Worm (Caenorhabditis elegans) whole organism, late embryonic: Measurements from ENCODE around the gene C02F5.13.

ENCODE experiments used
- C08G9.2 ChIP-seq: sonication (generic microtip); optimal IDR thresholded peaks from 2 replicates; lab custom pipeline; 2016; ENCODE audit warnings: mild to moderate bottlenecking, missing genetic modification characterization, moderate library complexity, missing compliant biosample characterization
- C38D4.7 ChIP-seq: fragments of 200-800 bp; sonication (Bioruptor generic); optimal IDR thresholded peaks from 2 replicates; lab custom pipeline; 2018; ENCODE audit warnings: mild to moderate bottlenecking, missing genetic modification characterization, moderate library complexity, missing compliant biosample characterization
- F13H6.1 ChIP-seq: sonication (generic microtip); optimal IDR thresholded peaks from 2 replicates; lab custom pipeline; 2016; ENCODE audit warnings: missing genetic modification characterization, missing compliant biosample characterization
- K02D7.2 ChIP-seq: sonication (generic microtip); optimal IDR thresholded peaks from 2 replicates; lab custom pipeline; 2017; ENCODE audit warnings: mild to moderate bottlenecking, missing genetic modification characterization, missing compliant biosample characterization
- T23F11.4 ChIP-seq: fragments of 200-800 bp; sonication (Bioruptor generic); optimal IDR thresholded peaks from 2 replicates; lab custom pipeline; 2018; ENCODE audit warnings: mild to moderate bottlenecking, missing genetic modification characterization, missing compliant biosample characterization
- Y22D7AL.16 ChIP-seq: sonication (generic microtip); optimal IDR thresholded peaks from 2 replicates; lab custom pipeline; 2016; ENCODE audit warnings: missing genetic modification characterization, missing compliant biosample characterization
- ahr-1 ChIP-seq: sonication (generic microtip); optimal IDR thresholded peaks from 2 replicates; lab custom pipeline; 2016; ENCODE audit warnings: missing genetic modification characterization, missing compliant biosample characterization
- ama-1 ChIP-seq: fragments of 150-350 bp; optimal IDR thresholded peaks from 2 replicates; lab custom pipeline; 2014
- ceh-14 ChIP-seq: sonication (generic microtip); optimal IDR thresholded peaks from 2 replicates; lab custom pipeline; 2016; ENCODE audit warnings: missing genotype, missing genetic modification characterization, missing compliant biosample characterization
- ceh-22 ChIP-seq: sonication (generic microtip); optimal IDR thresholded peaks from 2 replicates; lab custom pipeline; 2017; ENCODE audit warnings: missing biosample characterization, missing genetic modification characterization
- ceh-24 ChIP-seq: sonication (generic microtip); optimal IDR thresholded peaks from 2 replicates; lab custom pipeline; 2016; ENCODE audit warnings: mild to moderate bottlenecking, missing genetic modification characterization, missing compliant biosample characterization
- ceh-31 ChIP-seq: sonication (generic microtip); optimal IDR thresholded peaks from 2 replicates; lab custom pipeline; 2016; ENCODE audit warnings: missing genetic modification characterization, missing compliant biosample characterization
- ceh-48 ChIP-seq: sonication (generic microtip); optimal IDR thresholded peaks from 2 replicates; lab custom pipeline; 2016; ENCODE audit warnings: missing genetic modification characterization, inconsistent platforms, missing compliant biosample characterization
- che-1 ChIP-seq: sonication (generic microtip); optimal IDR thresholded peaks from 2 replicates; lab custom pipeline; 2016; ENCODE audit warnings: mild to moderate bottlenecking, missing genetic modification characterization, missing compliant biosample characterization
- dve-1 ChIP-seq: sonication (generic microtip); optimal IDR thresholded peaks from 2 replicates; lab custom pipeline; 2017; ENCODE audit warnings: antibody characterized with exemption, mild to moderate bottlenecking, missing genetic modification characterization, missing compliant biosample characterization
- hlh-30 ChIP-seq: sonication (generic microtip); optimal IDR thresholded peaks from 2 replicates; lab custom pipeline; 2017; ENCODE audit warnings: antibody characterized with exemption, missing genetic modification characterization, missing compliant biosample characterization; ENCODE audit not compliant: insufficient read depth
- hlh-6 ChIP-seq: sonication (generic microtip); optimal IDR thresholded peaks from 2 replicates; lab custom pipeline; 2016; ENCODE audit warnings: missing genotype, missing genetic modification characterization, missing compliant biosample characterization
- lim-6 ChIP-seq: sonication (generic microtip); optimal IDR thresholded peaks from 2 replicates; lab custom pipeline; 2016; ENCODE audit warnings: missing genetic modification characterization, missing compliant biosample characterization
- lin-11 ChIP-seq: fragments of 200-800 bp; sonication (Bioruptor generic); optimal IDR thresholded peaks from 2 replicates; lab custom pipeline; 2018; ENCODE audit warnings: mild to moderate bottlenecking, missing genetic modification characterization, missing compliant biosample characterization
- mec-3 ChIP-seq: sonication (generic microtip); optimal IDR thresholded peaks from 2 replicates; lab custom pipeline; 2016; ENCODE audit warnings: borderline replicate concordance, missing genetic modification characterization, missing compliant biosample characterization
- nhr-11 ChIP-seq: fragments of 150-350 bp; optimal IDR thresholded peaks from 2 replicates; lab custom pipeline; 2014; ENCODE audit warnings: missing biosample characterization, missing genetic modification characterization
- pax-1 ChIP-seq: fragments of 150-350 bp; optimal IDR thresholded peaks from 2 replicates; lab custom pipeline; 2014; ENCODE audit warnings: missing biosample characterization, missing genetic modification characterization
- pha-4 ChIP-seq: fragments of 150-350 bp; optimal IDR thresholded peaks from 2 replicates; lab custom pipeline; 2018; ENCODE audit warnings: missing biosample characterization, missing genetic modification reagents, missing genetic modification characterization
- pqm-1 ChIP-seq: sonication (generic microtip); optimal IDR thresholded peaks from 2 replicates; lab custom pipeline; 2016; ENCODE audit warnings: missing genetic modification characterization, missing compliant biosample characterization
- rnt-1 ChIP-seq: sonication (generic microtip); optimal IDR thresholded peaks from 2 replicates; lab custom pipeline; 2016; ENCODE audit warnings: missing genetic modification characterization, missing compliant biosample characterization
- sdc-2 ChIP-seq: sonication (generic microtip); optimal IDR thresholded peaks from 2 replicates; lab custom pipeline; 2016; ENCODE audit warnings: missing genotype, missing genetic modification characterization, missing compliant biosample characterization
- sox-2 ChIP-seq: fragments of 200-800 bp; sonication (Bioruptor generic); IDR thresholded peaks from 2 replicates; pipeline ENCODE4 v1.3.6; 2022; ENCODE audit warnings: missing genetic modification reagents, missing genetic modification characterization, missing compliant biosample characterization
- syd-9 ChIP-seq: sonication (generic microtip); optimal IDR thresholded peaks from 2 replicates; lab custom pipeline; 2016; ENCODE audit warnings: mild to moderate bottlenecking, missing genetic modification characterization, moderate library complexity, missing compliant biosample characterization
- tbx-2 ChIP-seq: sonication (generic microtip); optimal IDR thresholded peaks from 2 replicates; lab custom pipeline; 2016; ENCODE audit warnings: missing genetic modification characterization, missing compliant biosample characterization
- unc-3 ChIP-seq, 2 experiments: fragments of 200-800 bp in 1 of 2; sonication (Bioruptor generic) in 1 of 2; sonication (generic microtip) in 1 of 2; conservative IDR thresholded peaks in 1 of 2; optimal IDR thresholded peaks in 1 of 2; 2 replicates each; pipeline versions ENCODE4 v1.3.6 to Lab custom; 2016 to 2022; ENCODE audit warnings: missing compliant biosample characterization in 2 of 2, missing genetic modification characterization in 2 of 2, missing genetic modification reagents in 1 of 2
- unc-42 ChIP-seq: sonication (generic microtip); optimal IDR thresholded peaks from 2 replicates; lab custom pipeline; 2016; ENCODE audit warnings: missing genotype, missing genetic modification characterization, missing compliant biosample characterization
- unc-55 ChIP-seq: sonication (generic microtip); optimal IDR thresholded peaks from 2 replicates; lab custom pipeline; 2017; ENCODE audit warnings: missing biosample characterization, missing genetic modification reagents, missing genetic modification characterization
- unc-86 ChIP-seq: sonication (generic microtip); optimal IDR thresholded peaks from 2 replicates; lab custom pipeline; 2016; ENCODE audit warnings: missing genetic modification characterization, missing compliant biosample characterization

C02F5.13 gene

DNA sequence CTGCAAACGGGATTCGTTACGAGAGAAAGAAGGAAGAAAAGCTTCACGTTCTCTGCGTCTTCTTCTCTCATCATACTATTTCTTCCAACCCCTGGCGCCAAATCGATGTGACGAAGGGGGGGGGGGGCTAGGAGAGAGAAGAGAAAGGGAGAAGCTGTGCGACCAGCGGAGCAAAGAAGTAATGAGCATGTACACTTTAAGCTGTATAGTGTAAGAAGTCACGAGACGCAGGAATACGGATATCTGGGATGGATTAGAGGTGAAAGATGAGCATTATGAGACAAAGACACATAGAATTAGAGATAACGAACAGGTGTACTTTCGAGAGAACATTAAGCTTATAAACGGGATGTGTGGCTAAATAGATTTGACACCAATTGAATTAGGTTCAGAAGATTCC, 45.4 kb upstream of the C02F5.13 start (continued):
- TF ChIP-seq C08G9.2 (tag; lab: Kevin White, UChicago) (no peak), tbx-2 (tag; lab: Kevin White, UChicago) (no peak), hlh-6 (tag; lab: Kevin White, UChicago) (no peak), ahr-1 (tag; lab: Kevin White, UChicago) (no peak), ceh-14 (tag; lab: Kevin White, UChicago) (peak; percentile 33), pha-4 (tag; lab: Kevin White, UChicago) (no peak), ceh-24 (tag; lab: Kevin White, UChicago) (no peak), pqm-1 (tag; lab: Kevin White, UChicago) (no peak), T23F11.4 (GFP tag; lab: Kevin White, UChicago) (no peak), unc-86 (tag; lab: Kevin White, UChicago) (no peak), pax-1 (tag; lab: Kevin White, UChicago) (no peak), nhr-11 (tag; lab: Kevin White, UChicago) (no peak), F13H6.1 (tag; lab: Kevin White, UChicago) (no peak), Y22D7AL.16 (no peak), ceh-22 (tag; lab: Kevin White, UChicago) (no peak), sdc-2 (tag; lab: Kevin White, UChicago) (peak; percentile 42), sox-2 (no peak), ceh-48 (tag; lab: Kevin White, UChicago) (peak; percentile 78), C38D4.7 (GFP tag; lab: Kevin White, UChicago) (no peak), hlh-30 (tag; lab: Kevin White, UChicago) (peak; percentile 60), unc-42 (tag; lab: Kevin White, UChicago) (peak; percentile 83), ama-1 (lab: Kevin White, UChicago) (no peak), lin-11 (tag; lab: Kevin White, UChicago) (no peak), syd-9 (no peak), unc-3 (GFP tag; conservative IDR thresholded peaks at IDR 0.05; lab: Robert Waterston, UW) (no peak), unc-3 (tag; optimal IDR thresholded peaks at IDR 0.05; lab: Kevin White, UChicago) (no peak), che-1 (tag; lab: Kevin White, UChicago) (no peak), dve-1 (tag; lab: Kevin White, UChicago) (no peak), unc-55 (GFP tag; lab: Kevin White, UChicago) (peak; percentile 51)
- TF ChIP-seq, all 69 proteins: peak for 12

- no peak for TF ChIP-seq mec-3 (tag; lab: Kevin White, UChicago)
Observed at ce11 chrIII:8202754-8203153, 44.4 kb upstream of the C02F5.13 start, which contains the start of gene snb-5. TSS of gene snb-5 (plus strand) at chrIII:8203054.

- no peak for TF ChIP-seq lim-6 (tag; lab: Kevin White, UChicago)
- no peak for TF ChIP-seq unc-3 (GFP tag; conservative IDR thresholded peaks at IDR 0.05; lab: Robert Waterston, UW)
- TF ChIP-seq unc-3 (tag; optimal IDR thresholded peaks at IDR 0.05; lab: Kevin White, UChicago), result no peak
- TF ChIP-seq dve-1 (tag; lab: Kevin White, UChicago), result no peak
- no peak for TF ChIP-seq Y22D7AL.16
- no peak for TF ChIP-seq rnt-1
- no peak for TF ChIP-seq hlh-30 (tag; lab: Kevin White, UChicago)
- TF ChIP-seq unc-42 (tag; lab: Kevin White, UChicago), result no peak
- no peak for TF ChIP-seq ceh-24 (tag; lab: Kevin White, UChicago)
- TF ChIP-seq pqm-1 (tag; lab: Kevin White, UChicago), result no peak
- no peak for TF ChIP-seq pax-1 (tag; lab: Kevin White, UChicago)
- no peak for TF ChIP-seq ceh-14 (tag; lab: Kevin White, UChicago)
- TF ChIP-seq ahr-1 (tag; lab: Kevin White, UChicago), result no peak
- no peak for TF ChIP-seq che-1 (tag; lab: Kevin White, UChicago)
- no peak for TF ChIP-seq sox-2
- TF ChIP-seq K02D7.2 (tag; lab: Kevin White, UChicago), result no peak
- TF ChIP-seq, all 69 proteins: peak for 0
Observed at ce11 chrIII:8209775-8210174, 37.4 kb upstream of the C02F5.13 start, which contains the start of gene C30A5.10. TSS of gene C30A5.10 (minus strand) at chrIII:8209875.

DNA sequence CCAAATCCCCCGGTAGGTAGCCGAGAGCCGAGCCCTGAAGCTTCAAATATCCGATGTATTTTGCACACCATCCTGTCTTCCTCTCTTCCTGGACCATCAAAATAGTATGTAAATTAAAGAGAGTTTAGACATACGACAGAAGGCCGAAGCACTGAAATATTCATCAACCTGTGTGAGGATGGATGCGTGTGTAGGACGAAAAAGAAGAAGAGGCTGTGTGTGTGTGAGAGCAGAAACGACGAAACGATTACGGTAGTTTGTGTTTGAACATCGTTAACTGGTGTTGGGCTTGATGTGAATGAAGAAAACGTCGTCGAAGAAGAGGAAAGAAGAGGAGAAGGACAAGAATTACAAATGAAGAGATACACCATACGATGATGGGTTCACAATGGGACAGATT, 35.6 kb upstream of the C02F5.13 start:
- TF ChIP-seq ceh-31 (peak; percentile 42), ceh-14 (tag; lab: Kevin White, UChicago) (no peak)
